Fruit fly (Drosophila melanogaster) whole organism, adult: ENCODE data around the gene MICU3.
A peak's percentile ranks its signal among the peaks of the same experiment; 100 is the strongest.

Experiments
- CG11617 ChIP-seq: fragments of 200-800 bp; sonication (Bioruptor generic); optimal IDR thresholded peaks from 2 replicates; lab custom pipeline; 2017; ENCODE audit warnings: mild to moderate bottlenecking, missing biosample characterization, missing genetic modification reagents, missing genetic modification characterization
- CG12768 ChIP-seq: fragments of 200-800 bp; sonication (Bioruptor generic); optimal IDR thresholded peaks from 2 replicates; lab custom pipeline; 2017; ENCODE audit warnings: missing biosample characterization, missing genetic modification characterization, mild to moderate bottlenecking, moderate library complexity, missing genetic modification reagents
- CG14711 ChIP-seq: fragments of 200-800 bp; sonication (Bioruptor generic); optimal IDR thresholded peaks from 2 replicates; lab custom pipeline; 2018; ENCODE audit warnings: missing biosample characterization, mild to moderate bottlenecking, missing genetic modification characterization, moderate library complexity
- CG1620 ChIP-seq: fragments of 200-800 bp; sonication (Bioruptor generic); optimal IDR thresholded peaks from 2 replicates; lab custom pipeline; 2016; ENCODE audit warnings: missing biosample characterization, missing genetic modification characterization
- CG33017 ChIP-seq: fragments of 200-800 bp; sonication (Bioruptor generic); optimal IDR thresholded peaks from 2 replicates; lab custom pipeline; 2018; ENCODE audit warnings: missing biosample characterization, mild to moderate bottlenecking, missing genetic modification characterization, moderate library complexity
- CG5204 ChIP-seq: fragments of 200-800 bp; sonication (Bioruptor generic); optimal IDR thresholded peaks from 2 replicates; lab custom pipeline; 2016; ENCODE audit warnings: missing biosample characterization, missing genetic modification characterization
- CG7045 ChIP-seq: fragments of 200-800 bp; sonication (Bioruptor generic); optimal IDR thresholded peaks from 2 replicates; lab custom pipeline; 2017; ENCODE audit warnings: missing biosample characterization, mild to moderate bottlenecking, missing genetic modification characterization
- CG7101 ChIP-seq: fragments of 200-800 bp; sonication (Bioruptor generic); optimal IDR thresholded peaks from 2 replicates; lab custom pipeline; 2018; ENCODE audit warnings: missing biosample characterization, mild to moderate bottlenecking, missing genetic modification characterization, moderate library complexity
- Clk ChIP-seq: fragments of 200-800 bp; sonication (Bioruptor generic); optimal IDR thresholded peaks from 2 replicates; lab custom pipeline; 2017; ENCODE audit warnings: missing biosample characterization, missing genetic modification characterization
- Crg-1 ChIP-seq: fragments of 200-800 bp; sonication (Bioruptor generic); optimal IDR thresholded peaks from 2 replicates; lab custom pipeline; 2016; ENCODE audit warnings: missing biosample characterization, missing genetic modification characterization
- Hr96 ChIP-seq: fragments of 200-800 bp; sonication (Bioruptor generic); optimal IDR thresholded peaks from 2 replicates; lab custom pipeline; 2016; ENCODE audit warnings: missing biosample characterization, missing genetic modification characterization
- Mnt ChIP-seq: fragments of 200-800 bp; sonication (Bioruptor generic); optimal IDR thresholded peaks from 2 replicates; lab custom pipeline; 2016; ENCODE audit warnings: missing biosample characterization, mild to moderate bottlenecking, missing genetic modification characterization
- bab1 ChIP-seq: fragments of 200-800 bp; sonication (Bioruptor generic); optimal IDR thresholded peaks from 3 replicates; lab custom pipeline; 2019; ENCODE audit warnings: missing biosample characterization, mild to moderate bottlenecking, missing genetic modification characterization, moderate library complexity
- cic ChIP-seq: fragments of 200-800 bp; sonication (Bioruptor generic); optimal IDR thresholded peaks from 2 replicates; lab custom pipeline; 2017; ENCODE audit warnings: missing biosample characterization, mild to moderate bottlenecking, missing genetic modification characterization, moderate library complexity
- cnc ChIP-seq, 2 experiments: fragments of >200 bp; optimal IDR thresholded peaks; 2 replicates each; lab custom pipeline; 2017
- kay ChIP-seq: fragments of 200-800 bp; sonication (Bioruptor generic); peaks from one replicate; lab custom pipeline; 2016; ENCODE audit warnings: missing biosample characterization, missing genetic modification characterization, borderline replicate concordance
- ovo ChIP-seq: fragments of 200-800 bp; sonication (Bioruptor generic); optimal IDR thresholded peaks from 2 replicates; lab custom pipeline; 2016; ENCODE audit warnings: missing biosample characterization, missing genetic modification characterization
- pad ChIP-seq: fragments of 200-800 bp; sonication (Bioruptor generic); optimal IDR thresholded peaks from 3 replicates; lab custom pipeline; 2017; ENCODE audit warnings: missing biosample characterization, missing genetic modification characterization, mild to moderate bottlenecking, moderate library complexity, missing genetic modification reagents
- tj ChIP-seq: fragments of 200-800 bp; sonication (Bioruptor generic); optimal IDR thresholded peaks from 3 replicates; lab custom pipeline; 2017; ENCODE audit warnings: missing biosample characterization, mild to moderate bottlenecking, missing genetic modification characterization, moderate library complexity
- toe ChIP-seq: fragments of 200-800 bp; sonication (Bioruptor generic); optimal IDR thresholded peaks from 2 replicates; lab custom pipeline; 2016; ENCODE audit warnings: missing biosample characterization, missing genetic modification characterization

Gene MICU3

dm6 chr3R:19863979-19864775 is 17.1 kb downstream of the MICU3 start, which contains the start of the genes CG4572 and CG4686:
Gene CG4572, minus strand, starts transcription at chr3R:19864393.
Gene CG4686, plus strand, starts transcription at chr3R:19864496.
- TF ChIP-seq cnc (optimal IDR thresholded peaks at IDR 0.05; lab: Kevin White, UChicago) = peak; percentile 84 to 96
- peak; percentile 72 for TF ChIP-seq CG33017 (tag; lab: Kevin White, UChicago)
- peak; percentile 82 for TF ChIP-seq Crg-1
- TF ChIP-seq CG7045 (GFP tag; lab: Kevin White, UChicago) = peak; percentile 88
- TF ChIP-seq cic (GFP tag; lab: Kevin White, UChicago) = peak; percentile 75
- TF ChIP-seq tj = peak; percentile 99
- TF ChIP-seq CG5204 (GFP tag; lab: Kevin White, UChicago) = peak; percentile 90
- peak; percentile 91 for TF ChIP-seq Hr96
- TF ChIP-seq CG11617 (GFP tag; lab: Kevin White, UChicago) = peak; percentile 87
- TF ChIP-seq CG7101 (tag; lab: Kevin White, UChicago) = peak; percentile 77
- TF ChIP-seq Clk (GFP tag; lab: Kevin White, UChicago) = peak; percentile 65
- peak; percentile 55 for TF ChIP-seq Mnt (GFP tag; lab: Kevin White, UChicago)
- TF ChIP-seq kay (GFP tag; lab: Kevin White, UChicago) = no peak
- peak; percentile 97 for TF ChIP-seq CG14711
- TF ChIP-seq bab1 (GFP tag; lab: Kevin White, UChicago) = peak; percentile 82
- peak; percentile 69 for TF ChIP-seq pad (GFP tag; lab: Kevin White, UChicago)
- TF ChIP-seq toe (GFP tag; lab: Kevin White, UChicago) = peak; percentile 77
- TF ChIP-seq CG12768 (GFP tag; lab: Kevin White, UChicago) = peak; percentile 78
- TF ChIP-seq ovo (GFP tag; lab: Kevin White, UChicago) = peak; percentile 64
- TF ChIP-seq CG1620 (GFP tag; lab: Kevin White, UChicago) = peak; percentile 73

DNA sequence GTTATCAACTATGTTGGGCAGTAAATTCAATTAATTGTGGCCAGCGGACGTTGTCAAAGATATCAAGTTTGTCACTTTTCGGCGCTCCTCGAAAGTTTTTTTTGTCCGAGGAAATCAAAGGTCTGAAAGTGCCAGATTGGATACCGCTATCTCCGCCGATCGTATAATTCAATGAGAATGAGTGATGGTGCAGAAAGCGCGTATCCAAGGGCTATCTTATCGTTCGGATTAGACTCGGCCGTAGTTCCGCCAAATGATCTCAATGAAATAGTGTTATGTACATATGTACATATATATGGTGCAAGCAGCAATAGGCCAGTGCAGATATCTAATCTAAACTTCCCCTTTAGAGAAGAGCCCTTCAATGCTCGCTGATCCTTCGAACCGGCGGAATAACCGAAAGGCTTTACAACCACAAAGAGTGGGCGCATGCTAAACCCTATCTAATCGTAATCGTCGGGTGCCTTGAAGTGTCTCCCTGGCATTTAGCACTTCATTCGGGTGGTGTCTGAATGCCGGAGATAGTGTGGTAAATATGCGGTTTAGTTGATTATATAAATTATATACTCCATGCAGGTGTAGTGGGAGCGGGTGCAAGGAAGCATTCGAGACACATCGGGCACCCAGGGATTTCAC is 26.1 kb downstream of the MICU3 start:
- TF ChIP-seq cic (GFP tag; lab: Kevin White, UChicago) = peak; percentile 90
- no peak for TF ChIP-seq CG11617 (GFP tag; lab: Kevin White, UChicago)
- TF ChIP-seq CG7101 (tag; lab: Kevin White, UChicago) = no peak
- peak; percentile 2 for TF ChIP-seq Mnt (GFP tag; lab: Kevin White, UChicago)
- peak; percentile 8 for TF ChIP-seq Crg-1
- TF ChIP-seq Hr96 = no peak

dm6 chr3R:19875118-19875887 is 28.2 kb downstream of the MICU3 start, which contains the start of gene Mrp5:
Gene Mrp5, minus strand, starts transcription at chr3R:19875678.
- TF ChIP-seq CG7101 (tag; lab: Kevin White, UChicago) = no peak
- no peak for TF ChIP-seq kay (GFP tag; lab: Kevin White, UChicago)
- no peak for TF ChIP-seq CG7045 (GFP tag; lab: Kevin White, UChicago)
- TF ChIP-seq Hr96 = peak; percentile 30
- no peak for TF ChIP-seq Clk (GFP tag; lab: Kevin White, UChicago)
- TF ChIP-seq CG5204 (GFP tag; lab: Kevin White, UChicago) = no peak
- peak; percentile 56 for TF ChIP-seq CG12768 (GFP tag; lab: Kevin White, UChicago)
- no peak for TF ChIP-seq bab1 (GFP tag; lab: Kevin White, UChicago)
- peak; percentile 61 for TF ChIP-seq cic (GFP tag; lab: Kevin White, UChicago)
- TF ChIP-seq CG33017 (tag; lab: Kevin White, UChicago) = no peak
- TF ChIP-seq pad (GFP tag; lab: Kevin White, UChicago) = peak; percentile 42

- TF ChIP-seq CG14711 = peak; percentile 33
- peak; percentile 66 for TF ChIP-seq CG12768 (GFP tag; lab: Kevin White, UChicago)
- peak; percentile 6 for TF ChIP-seq pad (GFP tag; lab: Kevin White, UChicago)
- TF ChIP-seq CG33017 (tag; lab: Kevin White, UChicago) = no peak
- peak; percentile 29 for TF ChIP-seq CG1620 (GFP tag; lab: Kevin White, UChicago)
- no peak for TF ChIP-seq cic (GFP tag; lab: Kevin White, UChicago)
- no peak for TF ChIP-seq CG7045 (GFP tag; lab: Kevin White, UChicago)
- TF ChIP-seq CG11617 (GFP tag; lab: Kevin White, UChicago) = peak; percentile 28
- TF ChIP-seq bab1 (GFP tag; lab: Kevin White, UChicago) = peak; percentile 62
- TF ChIP-seq cnc (optimal IDR thresholded peaks at IDR 0.05; lab: Kevin White, UChicago) = no peak
- TF ChIP-seq Mnt (GFP tag; lab: Kevin White, UChicago) = peak; percentile 63
- TF ChIP-seq kay (GFP tag; lab: Kevin White, UChicago) = no peak
- TF ChIP-seq Clk (GFP tag; lab: Kevin White, UChicago) = no peak
- TF ChIP-seq CG7101 (tag; lab: Kevin White, UChicago) = no peak
- peak; percentile 20 for TF ChIP-seq Crg-1
Measured at dm6 chr3R:19877427-19878076, 30.4 kb downstream of the MICU3 start, which contains the start of the genes CG17186 and Arc42. Gene CG17186, minus strand, starts transcription at chr3R:19877514. Gene Arc42, plus strand, starts transcription at chr3R:19877737.
